Worm (Caenorhabditis elegans) whole organism, late embryonic: ENCODE measurements around the gene ceh-48.
A peak's percentile ranks its signal among the peaks of the same experiment; 100 is the strongest.

Experiments
- C08G9.2 ChIP-seq: sonication (generic microtip); optimal IDR thresholded peaks from 2 replicates; lab custom pipeline; 2016; ENCODE audit warnings: mild to moderate bottlenecking, missing genetic modification characterization, moderate library complexity, missing compliant biosample characterization
- C38D4.7 ChIP-seq: fragments of 200-800 bp; sonication (Bioruptor generic); optimal IDR thresholded peaks from 2 replicates; lab custom pipeline; 2018; ENCODE audit warnings: mild to moderate bottlenecking, missing genetic modification characterization, moderate library complexity, missing compliant biosample characterization
- K09A11.1 ChIP-seq: sonication (generic microtip); optimal IDR thresholded peaks from 2 replicates; lab custom pipeline; 2017; ENCODE audit warnings: antibody characterized with exemption, mild to moderate bottlenecking, missing genetic modification characterization, missing compliant biosample characterization; ENCODE audit not compliant: insufficient read depth
- T23F11.4 ChIP-seq: fragments of 200-800 bp; sonication (Bioruptor generic); optimal IDR thresholded peaks from 2 replicates; lab custom pipeline; 2018; ENCODE audit warnings: mild to moderate bottlenecking, missing genetic modification characterization, missing compliant biosample characterization
- Y22D7AL.16 ChIP-seq: sonication (generic microtip); optimal IDR thresholded peaks from 2 replicates; lab custom pipeline; 2016; ENCODE audit warnings: missing genetic modification characterization, missing compliant biosample characterization
- ceh-19 ChIP-seq: fragments of 200-800 bp; sonication (Bioruptor generic); optimal IDR thresholded peaks from 2 replicates; lab custom pipeline; 2018; ENCODE audit warnings: mild to moderate bottlenecking, missing genetic modification characterization, missing compliant biosample characterization
- ceh-22 ChIP-seq: sonication (generic microtip); optimal IDR thresholded peaks from 2 replicates; lab custom pipeline; 2017; ENCODE audit warnings: missing biosample characterization, missing genetic modification characterization
- ceh-24 ChIP-seq: sonication (generic microtip); optimal IDR thresholded peaks from 2 replicates; lab custom pipeline; 2016; ENCODE audit warnings: mild to moderate bottlenecking, missing genetic modification characterization, missing compliant biosample characterization
- ceh-30 ChIP-seq: fragments of 150-350 bp; optimal IDR thresholded peaks from 2 replicates; lab custom pipeline; 2014; ENCODE audit warnings: missing biosample characterization, missing genetic modification characterization
- ceh-31 ChIP-seq: sonication (generic microtip); optimal IDR thresholded peaks from 2 replicates; lab custom pipeline; 2016; ENCODE audit warnings: missing genetic modification characterization, missing compliant biosample characterization
- ceh-48 ChIP-seq: sonication (generic microtip); optimal IDR thresholded peaks from 2 replicates; lab custom pipeline; 2016; ENCODE audit warnings: missing genetic modification characterization, inconsistent platforms, missing compliant biosample characterization
- che-1 ChIP-seq: sonication (generic microtip); optimal IDR thresholded peaks from 2 replicates; lab custom pipeline; 2016; ENCODE audit warnings: mild to moderate bottlenecking, missing genetic modification characterization, missing compliant biosample characterization
- dmd-4 ChIP-seq: sonication (generic microtip); optimal IDR thresholded peaks from 2 replicates; lab custom pipeline; 2016; ENCODE audit warnings: borderline replicate concordance, missing genetic modification characterization, missing compliant biosample characterization
- dve-1 ChIP-seq: sonication (generic microtip); optimal IDR thresholded peaks from 2 replicates; lab custom pipeline; 2017; ENCODE audit warnings: antibody characterized with exemption, mild to moderate bottlenecking, missing genetic modification characterization, missing compliant biosample characterization
- ets-4 ChIP-seq: sonication (generic microtip); optimal IDR thresholded peaks from 2 replicates; lab custom pipeline; 2016; ENCODE audit warnings: missing genetic modification characterization, missing compliant biosample characterization
- gmeb-2 ChIP-seq: sonication (generic microtip); optimal IDR thresholded peaks from 2 replicates; lab custom pipeline; 2016; ENCODE audit warnings: missing genetic modification characterization, inconsistent platforms, missing compliant biosample characterization
- hlh-13 ChIP-seq: fragments of 200-800 bp; sonication (Bioruptor generic); optimal IDR thresholded peaks from 2 replicates; lab custom pipeline; 2018; ENCODE audit warnings: mild to moderate bottlenecking, missing genetic modification characterization, missing compliant biosample characterization
- hlh-15 ChIP-seq: sonication (generic microtip); optimal IDR thresholded peaks from 2 replicates; lab custom pipeline; 2016; ENCODE audit warnings: missing genetic modification characterization, missing compliant biosample characterization
- hlh-30 ChIP-seq: sonication (generic microtip); optimal IDR thresholded peaks from 2 replicates; lab custom pipeline; 2017; ENCODE audit warnings: antibody characterized with exemption, missing genetic modification characterization, missing compliant biosample characterization; ENCODE audit not compliant: insufficient read depth
- hlh-6 ChIP-seq: sonication (generic microtip); optimal IDR thresholded peaks from 2 replicates; lab custom pipeline; 2016; ENCODE audit warnings: missing genotype, missing genetic modification characterization, missing compliant biosample characterization
- hlh-8 ChIP-seq: sonication (generic microtip); optimal IDR thresholded peaks from 2 replicates; lab custom pipeline; 2016; ENCODE audit warnings: missing genotype, missing genetic modification characterization, missing compliant biosample characterization
- lin-11 ChIP-seq: fragments of 200-800 bp; sonication (Bioruptor generic); optimal IDR thresholded peaks from 2 replicates; lab custom pipeline; 2018; ENCODE audit warnings: mild to moderate bottlenecking, missing genetic modification characterization, missing compliant biosample characterization
- madf-2 ChIP-seq: sonication (generic microtip); optimal IDR thresholded peaks from 2 replicates; lab custom pipeline; 2017; ENCODE audit warnings: missing genetic modification characterization, missing compliant biosample characterization
- mec-3 ChIP-seq: sonication (generic microtip); optimal IDR thresholded peaks from 2 replicates; lab custom pipeline; 2016; ENCODE audit warnings: borderline replicate concordance, missing genetic modification characterization, missing compliant biosample characterization
- nfya-1 ChIP-seq: sonication (generic microtip); optimal IDR thresholded peaks from 2 replicates; lab custom pipeline; 2017; ENCODE audit warnings: missing genetic modification characterization, mild to moderate bottlenecking, missing compliant biosample characterization, antibody characterized with exemption, moderate library complexity
- nhr-232 ChIP-seq: sonication (generic microtip); optimal IDR thresholded peaks from 2 replicates; lab custom pipeline; 2016; ENCODE audit warnings: missing genetic modification characterization, missing compliant biosample characterization
- npax-4 ChIP-seq: sonication (generic microtip); optimal IDR thresholded peaks from 2 replicates; lab custom pipeline; 2016; ENCODE audit warnings: missing genetic modification characterization, missing compliant biosample characterization
- odd-2 ChIP-seq: sonication (generic microtip); optimal IDR thresholded peaks from 2 replicates; lab custom pipeline; 2017; ENCODE audit warnings: antibody characterized with exemption, mild to moderate bottlenecking, missing genetic modification characterization, missing compliant biosample characterization
- pag-3 ChIP-seq: sonication (generic microtip); optimal IDR thresholded peaks from 2 replicates; lab custom pipeline; 2016; ENCODE audit warnings: missing compliant biosample characterization, missing genetic modification characterization, borderline replicate concordance
- pax-1 ChIP-seq: fragments of 150-350 bp; optimal IDR thresholded peaks from 2 replicates; lab custom pipeline; 2014; ENCODE audit warnings: missing biosample characterization, missing genetic modification characterization
- pros-1 ChIP-seq: fragments of 150-350 bp; optimal IDR thresholded peaks from 2 replicates; lab custom pipeline; 2014; ENCODE audit warnings: missing biosample characterization, missing genetic modification reagents, missing genetic modification characterization
- ref-2 ChIP-seq: sonication (generic microtip); optimal IDR thresholded peaks from 2 replicates; lab custom pipeline; 2016; ENCODE audit warnings: missing genetic modification characterization, missing compliant biosample characterization
- rnt-1 ChIP-seq: sonication (generic microtip); optimal IDR thresholded peaks from 2 replicates; lab custom pipeline; 2016; ENCODE audit warnings: missing genetic modification characterization, missing compliant biosample characterization
- sdc-2 ChIP-seq: sonication (generic microtip); optimal IDR thresholded peaks from 2 replicates; lab custom pipeline; 2016; ENCODE audit warnings: missing genotype, missing genetic modification characterization, missing compliant biosample characterization
- sox-2 ChIP-seq: fragments of 200-800 bp; sonication (Bioruptor generic); IDR thresholded peaks from 2 replicates; pipeline ENCODE4 v1.3.6; 2022; ENCODE audit warnings: missing genetic modification reagents, missing genetic modification characterization, missing compliant biosample characterization
- tbx-2 ChIP-seq: sonication (generic microtip); optimal IDR thresholded peaks from 2 replicates; lab custom pipeline; 2016; ENCODE audit warnings: missing genetic modification characterization, missing compliant biosample characterization
- tbx-7 ChIP-seq: sonication (generic microtip); optimal IDR thresholded peaks from 2 replicates; lab custom pipeline; 2016; ENCODE audit warnings: missing genotype, missing genetic modification characterization, missing compliant biosample characterization
- ttx-3 ChIP-seq: sonication (generic microtip); optimal IDR thresholded peaks from 2 replicates; lab custom pipeline; 2016; ENCODE audit warnings: missing genetic modification reagents, missing genetic modification characterization, missing compliant biosample characterization
- unc-55 ChIP-seq: sonication (generic microtip); optimal IDR thresholded peaks from 2 replicates; lab custom pipeline; 2017; ENCODE audit warnings: missing biosample characterization, missing genetic modification reagents, missing genetic modification characterization
- unc-86 ChIP-seq: sonication (generic microtip); optimal IDR thresholded peaks from 2 replicates; lab custom pipeline; 2016; ENCODE audit warnings: missing genetic modification characterization, missing compliant biosample characterization

ceh-48 gene

DNA sequence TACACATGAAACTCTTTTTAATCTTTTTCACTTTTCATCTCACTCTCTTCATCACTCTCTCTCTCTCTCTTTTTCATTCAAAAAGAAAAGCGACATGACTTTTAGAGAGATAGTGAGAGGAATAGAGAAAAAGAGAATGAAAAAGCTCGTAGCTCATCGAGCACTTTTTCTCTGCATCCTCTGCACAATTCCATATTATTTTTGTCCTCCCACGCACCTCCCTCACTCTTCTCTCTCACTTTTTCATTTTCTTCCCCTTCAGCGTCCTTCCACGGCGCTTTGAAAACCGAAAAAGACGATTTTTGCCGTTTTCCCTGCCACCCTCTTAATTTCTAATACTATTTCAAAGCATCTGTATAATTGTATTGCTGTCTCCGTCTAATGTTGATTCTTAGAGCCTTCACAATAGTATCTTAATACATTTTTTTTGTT lies 27.2 kb downstream of the ceh-48 start (continued):
- TF ChIP-seq nfya-1 (tag; lab: Kevin White, UChicago) (peak; percentile 52), ceh-24 (tag; lab: Kevin White, UChicago) (no peak), T23F11.4 (GFP tag; lab: Kevin White, UChicago) (no peak), ceh-31 (tag; lab: Kevin White, UChicago) (peak; percentile 64), ceh-48 (no peak), nhr-232 (tag; lab: Kevin White, UChicago) (no peak), sox-2 (no peak), hlh-13 (GFP tag; lab: Kevin White, UChicago) (no peak), hlh-6 (no peak), Y22D7AL.16 (tag; lab: Kevin White, UChicago) (no peak), pros-1 (tag; lab: Kevin White, UChicago) (no peak), npax-4 (tag; lab: Kevin White, UChicago) (no peak), sdc-2 (tag; lab: Kevin White, UChicago) (no peak), odd-2 (tag; lab: Kevin White, UChicago) (no peak), ref-2 (no peak), unc-86 (tag; lab: Kevin White, UChicago) (no peak), unc-55 (GFP tag; lab: Kevin White, UChicago) (peak; percentile 85), ttx-3 (tag; lab: Kevin White, UChicago) (no peak), che-1 (tag; lab: Kevin White, UChicago) (no peak), hlh-8 (no peak), ets-4 (tag; lab: Kevin White, UChicago) (no peak), dmd-4 (no peak), rnt-1 (no peak), ceh-22 (tag; lab: Kevin White, UChicago) (no peak), pag-3 (no peak), tbx-2 (tag; lab: Kevin White, UChicago) (peak; percentile 58), ceh-30 (tag; lab: Kevin White, UChicago) (no peak)

DNA sequence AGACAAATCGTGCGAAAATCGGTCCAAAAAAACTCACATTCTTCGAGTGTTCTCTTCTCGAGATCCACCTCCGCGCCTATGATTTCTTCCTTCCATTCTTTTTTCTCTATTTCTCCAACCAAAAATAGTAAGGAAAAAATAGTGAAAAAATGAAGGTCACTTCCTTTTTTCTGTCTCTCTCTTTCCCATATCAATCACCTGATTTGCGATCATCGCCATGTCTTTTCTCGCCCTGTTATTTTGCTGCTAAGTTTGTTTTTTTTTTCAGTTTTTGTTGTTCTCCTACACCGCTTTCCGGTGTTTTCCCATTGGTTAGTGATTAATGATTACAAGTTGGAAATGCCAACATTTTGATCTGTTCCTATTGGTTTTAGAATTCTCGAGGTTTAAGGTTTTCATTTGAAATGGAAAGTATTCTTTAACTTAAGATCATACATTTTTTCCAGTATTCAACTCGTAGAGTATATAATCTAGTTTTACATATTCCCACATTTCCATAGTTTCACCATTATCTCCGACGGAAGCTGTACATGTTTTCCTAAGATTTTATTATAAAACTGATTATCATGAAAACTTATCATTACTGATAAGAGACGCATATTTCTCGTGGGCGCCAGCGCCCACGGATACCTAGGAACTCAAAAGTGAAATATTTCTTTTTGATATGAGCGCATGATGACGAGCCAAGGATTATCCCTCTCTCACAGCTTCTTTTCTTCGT lies 29.8 kb downstream of the ceh-48 start:
- TF ChIP-seq ttx-3 (tag; lab: Kevin White, UChicago), result no peak
- no peak for TF ChIP-seq K09A11.1 (tag; lab: Kevin White, UChicago)
- no peak for TF ChIP-seq sox-2
- no peak for TF ChIP-seq hlh-30 (tag; lab: Kevin White, UChicago)
- no peak for TF ChIP-seq lin-11
- TF ChIP-seq unc-55 (GFP tag; lab: Kevin White, UChicago), result no peak
- TF ChIP-seq che-1 (tag; lab: Kevin White, UChicago), result no peak
- no peak for TF ChIP-seq gmeb-2 (tag; lab: Kevin White, UChicago)
- TF ChIP-seq dve-1 (tag; lab: Kevin White, UChicago), result no peak
- TF ChIP-seq pax-1 (tag; lab: Kevin White, UChicago), result no peak

DNA sequence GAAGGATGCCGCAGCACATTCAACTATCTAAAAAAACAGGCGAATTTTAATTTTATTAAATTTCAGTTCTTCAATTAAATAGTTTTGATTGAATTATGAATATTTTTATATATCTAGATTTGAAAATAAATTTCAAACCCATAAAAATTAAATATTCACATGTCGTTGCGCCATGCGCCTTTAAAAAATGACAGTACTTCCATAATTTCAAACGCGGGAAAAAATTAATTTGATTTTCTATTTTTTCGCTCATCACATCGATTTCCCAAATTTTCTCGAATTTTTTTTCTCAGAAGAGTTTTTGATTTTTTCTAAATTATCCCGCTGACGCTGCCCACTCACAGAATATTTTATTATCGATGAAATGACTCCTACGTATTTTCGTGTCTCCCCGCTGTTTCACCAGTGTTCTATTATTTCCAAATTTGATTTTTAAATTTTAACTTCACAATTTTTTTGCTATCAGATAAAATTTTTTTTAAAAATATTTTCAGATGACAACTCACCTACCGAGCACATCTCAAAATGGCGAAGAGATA lies 30.6 kb downstream of the ceh-48 start, which contains the start of gene lip-1:
Gene lip-1 (plus strand): TSS at position 489 of the 539 bp plus-strand sequence.
- no peak for TF ChIP-seq C38D4.7 (GFP tag; lab: Kevin White, UChicago)
- no peak for TF ChIP-seq npax-4 (tag; lab: Kevin White, UChicago)
- TF ChIP-seq che-1 (tag; lab: Kevin White, UChicago), result no peak
- no peak for TF ChIP-seq ceh-48
- TF ChIP-seq madf-2 (tag; lab: Kevin White, UChicago), result no peak
- no peak for TF ChIP-seq ttx-3 (tag; lab: Kevin White, UChicago)
- no peak for TF ChIP-seq ceh-19 (GFP tag; lab: Kevin White, UChicago)
- no peak for TF ChIP-seq hlh-15 (tag; lab: Kevin White, UChicago)
- no peak for TF ChIP-seq sox-2
- TF ChIP-seq tbx-7 (tag; lab: Kevin White, UChicago), result no peak
- TF ChIP-seq C08G9.2 (tag; lab: Kevin White, UChicago), result no peak
- no peak for TF ChIP-seq mec-3 (tag; lab: Kevin White, UChicago)
- no peak for TF ChIP-seq hlh-6
